Worm (Caenorhabditis elegans): ENCODE results near the gene T19C9.8.
"Not testable (repeated sequence)": the region's sequence is repeated elsewhere in the genome, so short reads cannot be mapped to it uniquely, and the experiment has no call there.

Gene T19C9.8

DNA sequence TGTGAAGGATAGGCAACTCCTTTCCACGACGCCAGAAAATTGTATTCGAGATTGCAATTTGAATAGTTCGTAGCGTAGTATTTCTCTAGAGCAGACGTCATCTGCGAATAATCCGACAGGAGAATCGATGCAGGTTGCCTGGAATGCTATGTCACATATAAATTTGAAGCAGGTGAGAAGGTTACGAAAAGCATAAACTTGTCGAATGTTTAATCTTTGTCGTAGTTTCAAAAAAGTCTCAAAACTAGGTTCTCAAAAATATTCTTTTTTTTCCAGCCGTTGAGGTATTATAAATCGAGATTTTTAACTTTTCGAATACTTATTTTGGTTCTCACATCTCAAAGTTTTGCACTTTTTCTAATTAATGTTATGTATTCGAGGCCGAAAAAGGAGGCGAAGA is 16.1 kb downstream of the T19C9.8 start, which contains the start of gene srh-116:
Gene srh-116 (minus strand): TSS at position 101 of the 400 bp plus-strand sequence.
- TF ChIP-seq fkh-10 (GFP tag; optimal IDR thresholded peaks at IDR 0.05); fkh-6 (tag; optimal IDR thresholded peaks at IDR 0.05); ztf-16 (tag; optimal IDR thresholded peaks at IDR 0.05): not testable (repeated sequence)

DNA sequence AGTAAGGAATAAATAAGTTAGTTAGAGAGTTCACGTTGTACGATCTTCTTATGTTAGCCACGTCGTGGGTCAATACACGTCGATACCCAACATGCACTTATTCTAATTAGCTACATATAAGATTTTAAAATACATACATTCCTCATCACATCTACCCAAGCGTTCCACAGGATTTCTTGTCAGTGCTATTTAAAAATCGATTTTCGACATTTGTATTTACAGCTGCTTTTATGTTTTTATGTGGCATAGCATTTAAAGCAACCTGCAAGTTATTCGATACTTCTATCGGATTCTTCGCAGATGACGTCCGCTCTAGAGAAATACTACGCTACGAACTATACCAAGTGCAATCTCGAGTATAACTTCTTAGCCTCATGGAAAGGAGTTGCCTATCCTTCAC is 16.6 kb downstream of the T19C9.8 start, which contains the start of gene srh-115:
Gene srh-115 (plus strand): TSS at position 301 of the 400 bp plus-strand sequence.
- no peak for TF ChIP-seq gmeb-2 (tag; optimal IDR thresholded peaks at IDR 0.05)
- no peak for TF ChIP-seq K09A11.1 (tag; optimal IDR thresholded peaks at IDR 0.05; ENCODE audit: insufficient read depth)
- no peak for TF ChIP-seq ahr-1 (tag; optimal IDR thresholded peaks at IDR 0.05)

DNA sequence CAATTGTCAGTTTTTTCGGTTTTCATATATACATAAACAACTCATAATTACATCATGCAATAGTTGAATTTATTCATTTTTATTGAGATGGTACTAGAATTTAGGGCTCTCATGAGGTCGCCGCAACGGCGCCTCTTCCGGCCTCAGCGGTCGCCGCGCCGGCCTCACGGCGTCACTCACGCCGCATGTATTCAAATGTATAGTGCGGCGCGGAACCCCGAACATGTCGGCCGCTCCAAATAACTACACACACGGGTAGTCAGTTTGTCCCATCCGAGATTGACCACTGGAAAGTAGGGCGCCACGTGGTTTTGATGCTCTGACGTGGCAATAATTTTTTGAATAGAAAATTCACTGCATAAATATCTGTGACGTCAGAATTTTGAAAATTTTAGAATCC is 18.7 kb downstream of the T19C9.8 start:
- TF ChIP-seq C38D4.7 (GFP tag; optimal IDR thresholded peaks at IDR 0.05): no peak
- TF ChIP-seq ceh-31 (tag; optimal IDR thresholded peaks at IDR 0.05): no peak
- TF ChIP-seq ceh-24 (tag; optimal IDR thresholded peaks at IDR 0.05): no peak
- TF ChIP-seq sox-4 (tag; optimal IDR thresholded peaks at IDR 0.05): no peak
- TF ChIP-seq K02D7.2 (tag; optimal IDR thresholded peaks at IDR 0.05): no peak
- no peak for TF ChIP-seq ahr-1 (tag; optimal IDR thresholded peaks at IDR 0.05)
- no peak for TF ChIP-seq eyg-1 (tag; optimal IDR thresholded peaks at IDR 0.05)
- no peak for TF ChIP-seq dve-1 (tag; optimal IDR thresholded peaks at IDR 0.05)
- no peak for TF ChIP-seq ztf-16 (tag; optimal IDR thresholded peaks at IDR 0.05)
- TF ChIP-seq rnt-1 (tag; optimal IDR thresholded peaks at IDR 0.05): no peak
- no peak for TF ChIP-seq ceh-48 (tag; optimal IDR thresholded peaks at IDR 0.05)
- no peak for TF ChIP-seq pag-3 (tag; optimal IDR thresholded peaks at IDR 0.05; ENCODE audit: borderline replicate concordance)

DNA sequence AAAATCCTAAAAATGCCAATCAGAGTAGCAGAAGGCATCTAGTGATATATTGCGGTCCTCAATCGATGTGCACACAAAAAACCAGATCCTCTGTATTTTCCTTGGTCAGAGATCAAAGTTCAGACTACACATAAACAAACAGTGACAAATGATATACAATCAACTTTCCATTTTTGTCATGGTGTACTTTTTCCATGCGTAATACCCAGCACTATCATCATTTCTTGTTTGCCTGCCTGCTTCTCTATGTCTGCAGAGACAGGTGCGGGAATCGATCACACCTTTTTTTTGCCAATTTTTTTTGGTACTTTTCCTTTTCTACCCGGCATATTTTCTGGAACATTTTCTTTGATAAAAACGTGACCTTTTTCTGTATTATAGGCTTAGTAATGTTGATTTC is 19.3 kb downstream of the T19C9.8 start:
- TF ChIP-seq F13H6.1 (tag; optimal IDR thresholded peaks at IDR 0.05) (no peak), rnt-1 (tag; optimal IDR thresholded peaks at IDR 0.05) (no peak), ceh-45 (GFP tag; IDR thresholded peaks at IDR 0.05) (no peak), ceh-48 (tag; optimal IDR thresholded peaks at IDR 0.05) (no peak), ceh-31 (tag; optimal IDR thresholded peaks at IDR 0.05) (no peak), Y22D7AL.16 (tag; optimal IDR thresholded peaks at IDR 0.05) (no peak), C08G9.2 (tag; optimal IDR thresholded peaks at IDR 0.05) (no peak), hlh-30 (tag; optimal IDR thresholded peaks at IDR 0.05; ENCODE audit: insufficient read depth) (no peak), sox-2 (GFP tag; IDR thresholded peaks at IDR 0.05) (no peak), pat-9 (tag; optimal IDR thresholded peaks at IDR 0.05) (no peak), C38D4.7 (GFP tag; optimal IDR thresholded peaks at IDR 0.05) (no peak), ceh-2 (tag; optimal IDR thresholded peaks at IDR 0.05) (no peak), nhr-11 (tag; optimal IDR thresholded peaks at IDR 0.05) (no peak), ceh-22 (tag; optimal IDR thresholded peaks at IDR 0.05) (no peak), K09A11.1 (tag; optimal IDR thresholded peaks at IDR 0.05; ENCODE audit: insufficient read depth) (no peak), ref-2 (tag; optimal IDR thresholded peaks at IDR 0.05) (no peak)

DNA sequence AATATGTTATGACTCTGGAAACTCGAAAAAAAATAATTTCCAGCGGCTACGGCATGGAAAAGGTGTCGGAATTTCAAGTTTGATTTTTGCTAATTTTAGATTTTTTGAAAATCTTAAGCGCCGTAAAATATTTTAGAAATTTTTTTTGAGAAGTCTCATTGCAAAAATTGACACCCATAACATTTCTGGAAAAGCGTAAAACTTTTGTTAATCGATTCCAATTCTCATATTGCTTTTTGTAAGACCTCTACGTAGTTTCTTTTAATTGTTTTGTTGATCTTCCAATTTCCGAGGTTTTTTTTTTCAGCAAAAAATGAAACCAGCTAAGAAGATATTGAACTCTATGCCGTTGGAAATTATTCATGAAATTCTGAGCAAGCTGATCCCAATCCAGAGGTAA is 20.0 kb downstream of the T19C9.8 start, which contains the start of gene fbxa-85:
Gene fbxa-85 (plus strand): TSS at position 301 of the 400 bp plus-strand sequence.
- TF ChIP-seq eyg-1 (tag; optimal IDR thresholded peaks at IDR 0.05) (no peak), rnt-1 (tag; optimal IDR thresholded peaks at IDR 0.05) (no peak), hlh-6 (tag; optimal IDR thresholded peaks at IDR 0.05) (no peak), ets-4 (tag; optimal IDR thresholded peaks at IDR 0.05) (no peak), pag-3 (tag; optimal IDR thresholded peaks at IDR 0.05; ENCODE audit: borderline replicate concordance) (no peak), ahr-1 (tag; optimal IDR thresholded peaks at IDR 0.05) (no peak), dmd-4 (tag; optimal IDR thresholded peaks at IDR 0.05; ENCODE audit: borderline replicate concordance) (no peak), C08G9.2 (tag; optimal IDR thresholded peaks at IDR 0.05) (no peak), K09A11.1 (tag; optimal IDR thresholded peaks at IDR 0.05; ENCODE audit: insufficient read depth) (no peak), ceh-6 (GFP tag; optimal IDR thresholded peaks at IDR 0.05) (no peak), npax-4 (tag; optimal IDR thresholded peaks at IDR 0.05) (no peak), che-1 (tag; optimal IDR thresholded peaks at IDR 0.05) (no peak), ceh-2 (tag; optimal IDR thresholded peaks at IDR 0.05) (no peak), ztf-16 (tag; optimal IDR thresholded peaks at IDR 0.05) (no peak), ceh-45 (GFP tag; IDR thresholded peaks at IDR 0.05) (no peak), lin-11 (tag; optimal IDR thresholded peaks at IDR 0.05) (no peak)

Data from whole organism, late embryonic.